Worm (Caenorhabditis elegans) whole organism, L4 larva: ENCODE results near the gene VC5.2.

Experiments
- cey-2 ChIP-seq: sonication (generic microtip); optimal IDR thresholded peaks from 3 replicates; lab custom pipeline; 2017; ENCODE audit warnings: missing genetic modification characterization, mild to moderate bottlenecking, missing compliant biosample characterization, antibody characterized with exemption, borderline replicate concordance; ENCODE audit not compliant: insufficient read depth
- egl-27 ChIP-seq: sonication (generic microtip); optimal IDR thresholded peaks from 3 replicates; lab custom pipeline; 2017; ENCODE audit warnings: missing biosample characterization, missing genetic modification reagents, missing genetic modification characterization
- lin-15B ChIP-seq: fragments of 150-350 bp; sonication (generic microtip); optimal IDR thresholded peaks from 3 replicates; lab custom pipeline; 2014; ENCODE audit warnings: missing biosample characterization, missing genetic modification characterization
- lin-38 ChIP-seq: fragments of 200-800 bp; sonication (Bioruptor generic); IDR thresholded peaks from 2 replicates; pipeline ENCODE4 v1.3.6; 2022; ENCODE audit warnings: missing genetic modification reagents, missing genetic modification characterization, missing compliant biosample characterization
- mep-1 ChIP-seq: fragments of 150-350 bp; sonication (generic microtip); optimal IDR thresholded peaks from 3 replicates; lab custom pipeline; 2014; ENCODE audit warnings: missing biosample characterization, missing genetic modification characterization
- nhr-76 ChIP-seq: fragments of 150-350 bp; optimal IDR thresholded peaks from 2 replicates; lab custom pipeline; 2014; ENCODE audit warnings: missing biosample characterization, missing genetic modification characterization
- zip-2 ChIP-seq: fragments of 150-350 bp; optimal IDR thresholded peaks from 2 replicates; lab custom pipeline; 2014; ENCODE audit warnings: missing biosample characterization, missing genetic modification characterization

DNA sequence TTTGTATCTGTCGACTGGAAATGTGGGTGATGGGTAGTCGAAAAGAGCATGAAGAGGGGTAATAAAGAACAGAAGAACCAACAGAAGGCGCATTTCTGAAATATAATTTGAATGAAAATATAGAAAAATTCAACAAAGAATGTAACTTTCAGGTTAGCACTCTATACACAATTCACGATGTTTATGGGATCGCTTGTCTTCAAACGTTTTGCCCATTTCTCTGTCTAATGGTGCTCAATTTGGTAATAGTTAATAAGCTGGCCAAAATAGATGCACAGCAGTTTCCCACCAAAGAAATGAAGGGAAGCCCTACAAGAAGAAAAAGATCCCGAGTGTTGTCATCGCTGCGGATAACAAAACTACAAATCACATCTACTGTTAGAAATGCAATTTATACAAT is 38.2 kb upstream of the VC5.2 start, which contains the start of gene F20A1.8:
- no peak for TF ChIP-seq zip-2 (tag; lab: Kevin White, UChicago)
- no peak for TF ChIP-seq lin-15B
- no peak for TF ChIP-seq mep-1 (tag; lab: Kevin White, UChicago)
- TF ChIP-seq cey-2 = no peak
- no peak for TF ChIP-seq lin-38 (GFP tag; lab: Robert Waterston, UW)
- no peak for TF ChIP-seq nhr-76 (tag; lab: Kevin White, UChicago)
- TF ChIP-seq egl-27 (tag; lab: Kevin White, UChicago) = no peak
